Worm (Caenorhabditis elegans) whole organism, L3 larva: ENCODE measurements around the gene R05A10.4.

Experiments used
- R02D3.7 ChIP-seq: fragments of 150-350 bp; optimal IDR thresholded peaks from 2 replicates; lab custom pipeline; 2014; ENCODE audit warnings: missing biosample characterization, missing genetic modification characterization
- nhr-67 ChIP-seq: fragments of 150-350 bp; optimal IDR thresholded peaks from 2 replicates; lab custom pipeline; 2014; ENCODE audit warnings: missing biosample characterization, missing genetic modification characterization

- TF ChIP-seq R02D3.7 (tag; lab: Kevin White, UChicago) (no peak), nhr-67 (no peak)
Measured at ce11 chrIV:14145594-14145993, 26.7 kb upstream of the R05A10.4 start, which contains the start of gene oac-37.
